Worm (Caenorhabditis elegans) whole organism, midembryonic: ENCODE data around the gene abf-6.

Experiments used
- T22C8.4 ChIP-seq: fragments of 200-800 bp; sonication (Bioruptor generic); IDR thresholded peaks from 2 replicates; pipeline ENCODE4 v1.3.6; 2022; ENCODE audit warnings: missing genetic modification characterization, missing compliant biosample characterization
- cog-1 ChIP-seq: sonication (generic microtip); optimal IDR thresholded peaks from 2 replicates; lab custom pipeline; 2016; ENCODE audit warnings: missing genetic modification characterization, missing compliant biosample characterization
- flt-1 ChIP-seq: fragments of 200-800 bp; sonication (Bioruptor generic); IDR thresholded peaks from 2 replicates; pipeline ENCODE4 v1.3.6; 2022; ENCODE audit warnings: missing genetic modification characterization, missing compliant biosample characterization
- klf-2 ChIP-seq: fragments of 200-800 bp; sonication (Bioruptor generic); conservative IDR thresholded peaks from 2 replicates; pipeline ENCODE4 v1.3.6; 2022; ENCODE audit warnings: missing genetic modification reagents, missing genetic modification characterization, missing compliant biosample characterization
- med-1 ChIP-seq: sonication (generic microtip); optimal IDR thresholded peaks from 2 replicates; lab custom pipeline; 2017; ENCODE audit warnings: missing genetic modification characterization, mild to moderate bottlenecking, missing compliant biosample characterization, antibody characterized with exemption, missing genetic modification reagents; ENCODE audit not compliant: insufficient read depth
- ref-1 ChIP-seq: fragments of 200-800 bp; sonication (Bioruptor generic); conservative IDR thresholded peaks from 2 replicates; pipeline ENCODE4 v1.3.6; 2022; ENCODE audit warnings: missing genetic modification reagents, missing genetic modification characterization, missing compliant biosample characterization
- tab-1 ChIP-seq: fragments of 200-800 bp; sonication (Bioruptor generic); IDR thresholded peaks from 2 replicates; pipeline ENCODE4 v1.3.6; 2022; ENCODE audit warnings: missing genetic modification characterization, missing compliant biosample characterization
- ztf-23 ChIP-seq: fragments of 200-800 bp; sonication (Bioruptor generic); IDR thresholded peaks from 2 replicates; pipeline ENCODE4 v1.3.6; 2022; ENCODE audit warnings: missing genetic modification reagents, missing genetic modification characterization, missing compliant biosample characterization
- ztf-29 ChIP-seq: fragments of 200-800 bp; sonication (Bioruptor generic); IDR thresholded peaks from 2 replicates; pipeline ENCODE4 v1.3.6; 2022; ENCODE audit warnings: missing genetic modification reagents, missing genetic modification characterization, missing compliant biosample characterization

Gene abf-6

DNA sequence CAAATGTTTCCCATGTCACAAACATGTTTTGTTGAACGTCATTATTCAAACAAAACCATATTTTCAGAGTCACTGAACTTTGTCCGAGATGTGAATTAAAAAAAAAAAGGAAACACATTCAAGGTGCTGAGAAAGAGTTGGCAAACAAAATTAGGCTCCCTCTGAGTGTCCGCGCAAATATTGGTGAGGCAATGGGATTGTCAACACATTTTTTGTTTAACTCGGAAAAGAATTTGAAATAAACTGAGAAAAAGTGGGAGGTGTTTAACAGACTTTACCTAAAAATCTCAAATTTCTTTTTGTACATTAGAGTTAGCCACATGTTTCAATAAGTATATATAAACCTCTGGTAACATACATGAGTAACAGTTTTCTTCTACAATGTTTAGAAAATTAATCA, at the start of gene abf-6:
abf-6 (plus strand) TSS at position 323 of the 400 bp plus-strand sequence.
- no peak for TF ChIP-seq ztf-23 (GFP tag; lab: Robert Waterston, UW)
- no peak for TF ChIP-seq cog-1 (tag; lab: Kevin White, UChicago)
- no peak for TF ChIP-seq med-1 (GFP tag; lab: Kevin White, UChicago)
- no peak for TF ChIP-seq T22C8.4 (GFP tag; lab: Robert Waterston, UW)
- no peak for TF ChIP-seq flt-1 (GFP tag; lab: Robert Waterston, UW)
- TF ChIP-seq ztf-29 (GFP tag; lab: Robert Waterston, UW): no peak
- TF ChIP-seq ref-1: no peak
- no peak for TF ChIP-seq tab-1 (GFP tag; lab: Robert Waterston, UW)
- TF ChIP-seq klf-2 (GFP tag; lab: Robert Waterston, UW): no peak

DNA sequence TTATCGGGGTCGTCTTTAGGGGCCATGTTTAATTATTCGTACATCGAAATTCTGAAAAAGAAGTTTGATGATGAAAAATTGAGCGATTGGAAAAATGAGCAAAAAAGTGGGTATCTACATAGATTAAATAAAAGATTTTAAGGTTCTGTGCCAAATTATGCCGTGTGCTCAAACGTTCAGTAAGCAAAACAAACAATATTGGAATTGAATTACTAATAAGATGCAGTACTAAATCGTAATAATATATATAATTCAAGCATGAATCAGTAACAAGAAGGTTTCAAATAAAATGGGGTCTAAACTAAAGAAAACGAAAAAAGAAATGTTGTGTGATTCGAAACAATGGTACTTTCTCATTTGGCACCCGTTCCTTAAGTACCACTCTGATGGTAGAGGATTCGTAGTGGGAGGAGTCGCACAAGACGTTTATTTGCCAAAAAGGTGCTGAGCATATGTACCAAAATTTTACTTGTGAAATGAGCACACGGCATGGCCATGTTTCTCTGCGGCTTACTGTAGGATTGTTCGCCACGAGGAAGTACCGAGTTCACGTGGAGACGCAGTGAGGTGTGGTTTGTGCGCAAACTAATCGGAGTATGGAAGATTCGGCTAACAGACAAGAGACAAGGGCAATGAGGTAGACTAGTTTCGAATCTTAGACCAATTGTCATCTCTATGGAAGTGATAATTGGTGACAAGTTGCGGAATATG, 44.2 kb upstream of the abf-6 start, which contains the start of gene pgp-14:
pgp-14 (minus strand) TSS at position 51 of the 711 bp plus-strand sequence.
- TF ChIP-seq T22C8.4 (GFP tag; lab: Robert Waterston, UW) (no peak), tab-1 (GFP tag; lab: Robert Waterston, UW) (no peak), ztf-29 (GFP tag; lab: Robert Waterston, UW) (no peak), ztf-23 (GFP tag; lab: Robert Waterston, UW) (no peak), cog-1 (tag; lab: Kevin White, UChicago) (no peak), klf-2 (GFP tag; lab: Robert Waterston, UW) (no peak), ref-1 (no peak), flt-1 (GFP tag; lab: Robert Waterston, UW) (no peak), med-1 (GFP tag; lab: Kevin White, UChicago) (no peak)

DNA sequence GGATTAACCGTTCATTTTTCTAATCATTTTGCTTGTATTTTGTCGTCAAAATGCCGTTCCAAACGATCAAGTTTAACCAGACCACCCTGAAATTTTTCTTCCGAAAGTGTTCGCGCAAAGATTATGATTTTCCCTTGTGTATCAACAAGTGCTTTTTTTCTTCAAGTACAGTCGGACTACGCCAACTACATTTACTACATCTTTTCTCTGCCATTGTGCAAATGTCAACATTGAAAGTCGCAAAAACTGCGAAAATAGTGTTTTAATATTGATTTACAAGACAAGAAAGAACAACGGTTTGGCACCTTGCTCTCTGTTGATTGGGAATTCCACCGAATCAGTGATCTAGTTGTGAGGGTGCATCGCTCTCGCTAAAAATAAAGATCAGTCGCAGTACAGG, 43.1 kb upstream of the abf-6 start:
- no peak for TF ChIP-seq flt-1 (GFP tag; lab: Robert Waterston, UW)

DNA sequence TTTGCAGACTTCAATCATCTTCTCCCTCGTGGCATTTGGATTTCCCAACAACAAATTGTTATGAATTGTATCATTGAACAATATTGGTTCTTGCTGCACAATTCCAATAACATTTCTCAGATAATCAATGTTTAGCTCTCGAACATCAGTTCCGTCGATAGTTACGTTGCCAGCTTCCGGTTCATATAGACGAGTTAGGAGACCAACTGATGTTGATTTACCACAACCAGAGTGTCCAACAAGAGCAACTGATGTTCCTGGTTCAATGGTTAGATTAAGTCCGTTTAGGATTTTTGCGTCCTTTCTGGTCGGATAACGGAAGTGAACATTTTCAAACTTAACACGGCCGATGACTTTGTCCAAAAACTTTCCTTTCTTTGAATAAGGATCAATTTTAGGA, 39.9 kb upstream of the abf-6 start:
- TF ChIP-seq ztf-23 (GFP tag; lab: Robert Waterston, UW) (no peak), tab-1 (GFP tag; lab: Robert Waterston, UW) (no peak), med-1 (GFP tag; lab: Kevin White, UChicago) (no peak), ztf-29 (GFP tag; lab: Robert Waterston, UW) (no peak), klf-2 (GFP tag; lab: Robert Waterston, UW) (no peak), T22C8.4 (GFP tag; lab: Robert Waterston, UW) (no peak)

DNA sequence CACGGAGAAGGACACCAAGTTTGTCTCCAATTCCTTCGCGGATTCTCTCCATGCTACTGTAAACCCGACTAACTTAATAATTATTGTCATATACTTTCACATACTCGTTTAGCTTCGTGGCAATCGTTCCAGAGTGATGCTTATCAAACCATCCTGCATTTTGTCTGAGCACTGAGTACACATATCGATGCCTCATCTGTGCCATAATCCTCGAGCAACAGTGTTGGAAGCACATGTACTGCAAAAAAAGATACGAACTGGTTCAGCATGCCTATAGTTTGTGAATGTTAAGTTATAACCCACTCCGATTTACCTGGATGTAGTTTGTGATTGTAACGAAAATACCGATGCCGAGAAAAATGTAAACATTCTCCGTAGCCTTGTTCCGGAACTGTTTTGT, 38.9 kb upstream of the abf-6 start:
- TF ChIP-seq tab-1 (GFP tag; lab: Robert Waterston, UW) (no peak), flt-1 (GFP tag; lab: Robert Waterston, UW) (no peak), ref-1 (no peak), med-1 (GFP tag; lab: Kevin White, UChicago) (no peak), ztf-29 (GFP tag; lab: Robert Waterston, UW) (no peak), ztf-23 (GFP tag; lab: Robert Waterston, UW) (no peak), cog-1 (tag; lab: Kevin White, UChicago) (no peak), T22C8.4 (GFP tag; lab: Robert Waterston, UW) (no peak), klf-2 (GFP tag; lab: Robert Waterston, UW) (no peak)

DNA sequence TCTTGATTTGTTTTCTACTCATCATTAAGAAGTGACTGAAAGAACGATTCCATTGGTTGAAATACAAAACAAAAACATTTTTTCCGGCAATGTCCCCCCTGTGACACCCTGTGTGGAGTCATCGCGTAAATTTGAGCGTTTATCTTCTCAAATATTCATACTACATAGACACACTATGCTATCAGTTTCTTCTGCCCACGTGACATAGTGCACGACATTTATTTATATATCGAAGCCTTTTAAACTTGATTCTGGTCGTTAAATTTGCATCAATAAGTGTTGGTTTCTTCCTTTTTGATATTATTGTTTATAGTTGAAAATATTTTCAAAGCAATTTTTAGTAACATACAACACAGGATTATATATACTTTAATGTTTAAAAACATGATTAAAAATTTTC, 34.9 kb upstream of the abf-6 start:
- TF ChIP-seq ztf-23 (GFP tag; lab: Robert Waterston, UW): no peak
- no peak for TF ChIP-seq T22C8.4 (GFP tag; lab: Robert Waterston, UW)
- TF ChIP-seq cog-1 (tag; lab: Kevin White, UChicago): no peak
- TF ChIP-seq ztf-29 (GFP tag; lab: Robert Waterston, UW): no peak
- no peak for TF ChIP-seq flt-1 (GFP tag; lab: Robert Waterston, UW)
- TF ChIP-seq tab-1 (GFP tag; lab: Robert Waterston, UW): no peak
- TF ChIP-seq med-1 (GFP tag; lab: Kevin White, UChicago): no peak
- TF ChIP-seq ref-1: no peak
- no peak for TF ChIP-seq klf-2 (GFP tag; lab: Robert Waterston, UW)

DNA sequence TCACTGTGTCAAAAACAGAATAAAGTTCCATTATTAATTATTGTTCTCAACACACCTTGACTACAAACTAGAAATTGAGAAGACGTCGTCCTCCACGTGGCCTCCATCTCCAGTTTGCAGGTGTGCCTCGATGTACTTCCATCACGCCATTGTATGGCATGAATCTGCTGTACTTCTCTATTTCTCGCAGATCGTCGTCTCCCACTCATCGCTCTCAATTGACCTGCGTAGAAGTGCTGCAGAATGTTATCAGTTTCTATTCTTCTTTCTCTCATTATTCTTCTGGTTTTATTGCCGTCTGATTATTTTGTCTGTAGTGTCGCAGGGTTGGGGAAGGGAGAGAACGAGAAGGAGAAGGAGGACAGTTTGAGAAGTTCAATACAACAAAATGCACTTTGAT, 34.3 kb upstream of the abf-6 start:
- TF ChIP-seq ztf-23 (GFP tag; lab: Robert Waterston, UW) (no peak), T22C8.4 (GFP tag; lab: Robert Waterston, UW) (no peak), ref-1 (no peak), ztf-29 (GFP tag; lab: Robert Waterston, UW) (no peak), med-1 (GFP tag; lab: Kevin White, UChicago) (no peak), cog-1 (tag; lab: Kevin White, UChicago) (no peak), tab-1 (GFP tag; lab: Robert Waterston, UW) (no peak), klf-2 (GFP tag; lab: Robert Waterston, UW) (no peak), flt-1 (GFP tag; lab: Robert Waterston, UW) (no peak)

DNA sequence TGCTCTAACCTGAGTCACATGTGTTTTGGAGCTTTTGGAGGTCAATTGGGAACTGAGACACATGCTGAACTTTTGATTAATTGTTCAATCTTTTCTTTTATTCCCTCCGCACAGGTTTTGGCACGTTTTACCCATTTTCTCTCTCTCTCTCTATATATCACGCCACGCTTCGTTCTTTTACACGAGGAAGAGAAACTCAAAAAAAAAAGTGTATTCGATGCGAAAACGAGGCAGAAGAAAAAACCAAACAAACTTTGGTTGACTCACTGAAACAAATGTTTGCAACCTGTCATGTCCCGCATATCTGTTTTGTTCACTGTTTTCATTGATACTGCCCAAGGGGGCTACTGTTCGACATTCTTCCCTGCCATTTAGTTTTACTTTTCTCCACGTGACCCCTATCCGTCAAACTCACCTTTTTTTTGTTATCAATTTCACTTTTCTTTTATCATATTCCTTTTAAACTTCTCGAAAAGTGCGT, 32.6 kb upstream of the abf-6 start:
- TF ChIP-seq klf-2 (GFP tag; lab: Robert Waterston, UW) (no peak), med-1 (GFP tag; lab: Kevin White, UChicago) (no peak), ztf-29 (GFP tag; lab: Robert Waterston, UW) (no peak), flt-1 (GFP tag; lab: Robert Waterston, UW) (no peak), tab-1 (GFP tag; lab: Robert Waterston, UW) (no peak), ref-1 (no peak), ztf-23 (GFP tag; lab: Robert Waterston, UW) (no peak), T22C8.4 (GFP tag; lab: Robert Waterston, UW) (no peak), cog-1 (tag; lab: Kevin White, UChicago) (no peak)

DNA sequence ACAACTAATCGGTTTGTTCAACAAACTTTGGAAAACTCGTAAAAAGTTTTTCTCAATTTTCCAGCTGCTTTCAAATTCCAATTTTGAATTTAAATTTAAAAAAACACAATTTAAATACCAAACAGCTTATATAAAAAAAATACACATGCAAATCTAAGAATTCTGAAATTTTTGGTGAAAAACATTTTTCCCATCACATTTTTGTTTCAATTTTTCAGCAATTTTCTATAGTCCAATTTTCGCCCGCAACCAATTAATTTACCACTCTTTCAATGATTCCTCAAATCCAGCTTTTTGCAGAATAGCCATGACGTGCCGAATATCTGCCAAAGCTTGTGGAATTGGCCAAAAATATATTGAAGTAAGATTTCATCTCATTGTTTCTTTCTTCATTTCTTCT, 32.1 kb upstream of the abf-6 start, which contains the start of gene cept-1:
cept-1 (plus strand) TSS at position 301 of the 400 bp plus-strand sequence.
- TF ChIP-seq ref-1 (no peak), ztf-23 (GFP tag; lab: Robert Waterston, UW) (no peak), T22C8.4 (GFP tag; lab: Robert Waterston, UW) (no peak), cog-1 (tag; lab: Kevin White, UChicago) (no peak), klf-2 (GFP tag; lab: Robert Waterston, UW) (no peak), tab-1 (GFP tag; lab: Robert Waterston, UW) (no peak), med-1 (GFP tag; lab: Kevin White, UChicago) (no peak), ztf-29 (GFP tag; lab: Robert Waterston, UW) (no peak), flt-1 (GFP tag; lab: Robert Waterston, UW) (no peak)
